Worm (Caenorhabditis elegans) whole organism, L3 larva: Measurements from ENCODE around the gene cec-5.

Experiments used
- R02D3.7 ChIP-seq: fragments of 150-350 bp; optimal IDR thresholded peaks from 2 replicates; lab custom pipeline; 2014; ENCODE audit warnings: missing biosample characterization, missing genetic modification characterization
- ama-1 ChIP-seq: fragments of 150-350 bp; optimal IDR thresholded peaks from 2 replicates; lab custom pipeline; 2018
- elt-2 ChIP-seq: sonication (generic microtip); optimal IDR thresholded peaks from 2 replicates; lab custom pipeline; 2016; ENCODE audit warnings: missing genetic modification reagents, mild to moderate bottlenecking, missing genetic modification characterization, missing compliant biosample characterization
- fkh-10 ChIP-seq: sonication (generic microtip); optimal IDR thresholded peaks from 2 replicates; lab custom pipeline; 2017; ENCODE audit warnings: missing biosample characterization, missing genetic modification reagents, missing genetic modification characterization
- mdl-1 ChIP-seq: fragments of 150-350 bp; optimal IDR thresholded peaks from 2 replicates; lab custom pipeline; 2014; ENCODE audit warnings: missing biosample characterization, missing genetic modification characterization
- nfya-1 ChIP-seq: sonication (generic microtip); optimal IDR thresholded peaks from 2 replicates; lab custom pipeline; 2017; ENCODE audit warnings: missing genetic modification characterization, mild to moderate bottlenecking, missing compliant biosample characterization, antibody characterized with exemption, moderate library complexity; ENCODE audit not compliant: insufficient read depth
- nhr-77 ChIP-seq: fragments of 150-350 bp; optimal IDR thresholded peaks from 2 replicates; lab custom pipeline; 2014; ENCODE audit warnings: missing biosample characterization, missing genetic modification characterization
- snpc-4 ChIP-seq: fragments of 150-350 bp; optimal IDR thresholded peaks from 2 replicates; lab custom pipeline; 2014; ENCODE audit warnings: missing biosample characterization, missing genetic modification characterization
- tbx-2 ChIP-seq: sonication (generic microtip); optimal IDR thresholded peaks from 2 replicates; lab custom pipeline; 2016; ENCODE audit warnings: mild to moderate bottlenecking, missing genetic modification characterization, missing compliant biosample characterization
- unc-39 ChIP-seq: sonication (generic microtip); optimal IDR thresholded peaks from 4 replicates; lab custom pipeline; 2017; ENCODE audit warnings: missing biosample characterization, missing genetic modification characterization

DNA sequence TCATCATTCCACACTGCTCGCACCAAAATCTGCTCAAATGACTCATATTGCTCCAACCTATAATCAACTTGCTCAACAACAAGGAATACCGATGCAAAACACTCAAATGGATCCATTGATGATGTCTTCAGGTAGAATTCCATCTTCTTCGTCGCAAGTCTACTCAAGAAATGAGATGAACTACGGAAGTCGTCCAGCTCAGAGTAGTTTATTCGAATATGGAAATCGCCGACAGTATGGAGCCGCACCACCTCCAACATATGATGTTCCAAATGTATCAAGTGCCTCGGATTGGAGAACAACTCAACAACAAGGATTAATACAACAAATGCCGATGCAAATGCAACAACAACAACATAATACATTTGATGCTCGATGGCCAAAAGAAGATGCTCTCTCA is 43.2 kb upstream of the cec-5 start:
- TF ChIP-seq snpc-4 (no peak), elt-2 (no peak), unc-39 (no peak), ama-1 (lab: Kevin White, UChicago) (no peak), nhr-77 (tag; lab: Kevin White, UChicago) (no peak), R02D3.7 (no peak), tbx-2 (tag; lab: Kevin White, UChicago) (no peak), mdl-1 (tag; lab: Kevin White, UChicago) (no peak), nfya-1 (tag; lab: Kevin White, UChicago) (no peak), fkh-10 (no peak)
